Fruit fly (Drosophila melanogaster): ENCODE results near the gene chico.

dm6 chr2L:10294798-10295669, 48.2 kb upstream of the chico start, which contains the start of gene Hand:
- TF ChIP-seq Hr83 (GFP tag; optimal IDR thresholded peaks at IDR 0.05; ENCODE audit: poor library complexity, severe bottlenecking) (no peak), sv (GFP tag; optimal IDR thresholded peaks at IDR 0.05) (no peak), br (GFP tag; optimal IDR thresholded peaks at IDR 0.05) (no peak), fru (GFP tag; optimal IDR thresholded peaks at IDR 0.05) (no peak), psq (GFP tag; optimal IDR thresholded peaks at IDR 0.05) (no peak), h (GFP tag; optimal IDR thresholded peaks at IDR 0.05) (no peak), dl (GFP tag; optimal IDR thresholded peaks at IDR 0.05; ENCODE audit: insufficient read depth in 1 of 2, partially characterized antibody in 2 of 2) (no peak), usp (GFP tag; optimal IDR thresholded peaks at IDR 0.05) (no peak), Myc (optimal IDR thresholded peaks at IDR 0.05) (no peak), lola (GFP tag; optimal IDR thresholded peaks at IDR 0.05) (no peak)
